Worm (Caenorhabditis elegans) whole organism, L2 larva: ENCODE results near the gene srw-136.

Experiments
- F13H6.1 ChIP-seq: sonication (generic microtip); optimal IDR thresholded peaks from 2 replicates; lab custom pipeline; 2016; ENCODE audit warnings: missing genetic modification characterization, missing compliant biosample characterization
- R02D3.7 ChIP-seq: fragments of 150-350 bp; optimal IDR thresholded peaks from 2 replicates; lab custom pipeline; 2014; ENCODE audit warnings: missing biosample characterization, missing genetic modification characterization
- ZK546.5 ChIP-seq: sonication (generic microtip); optimal IDR thresholded peaks from 2 replicates; lab custom pipeline; 2017; ENCODE audit warnings: missing biosample characterization, missing genetic modification characterization
- aly-2 ChIP-seq: fragments of 150-350 bp; optimal IDR thresholded peaks from 2 replicates; lab custom pipeline; 2014; ENCODE audit warnings: missing biosample characterization, missing genetic modification characterization
- egl-27 ChIP-seq: sonication (generic microtip); optimal IDR thresholded peaks from 3 replicates; lab custom pipeline; 2017; ENCODE audit warnings: missing biosample characterization, missing genetic modification reagents, missing genetic modification characterization
- elt-3 ChIP-seq: sonication (generic microtip); optimal IDR thresholded peaks from 2 replicates; lab custom pipeline; 2017; ENCODE audit warnings: missing biosample characterization, missing genetic modification characterization
- lin-11 ChIP-seq: fragments of 150-350 bp; sonication (generic microtip); optimal IDR thresholded peaks from 2 replicates; lab custom pipeline; 2014; ENCODE audit warnings: missing biosample characterization, missing genetic modification characterization, inconsistent platforms, mixed read lengths
- lsy-2 ChIP-seq, 2 experiments: fragments of 150-350 bp in 1 of 2; sonication (generic microtip) in 1 of 2; optimal IDR thresholded peaks; 2 replicates each; lab custom pipeline; 2014 to 2017; ENCODE audit warnings: missing biosample characterization in 2 of 2, missing genetic modification characterization in 2 of 2
- nhr-25 ChIP-seq: fragments of 150-350 bp; sonication (generic microtip); optimal IDR thresholded peaks from 3 replicates; lab custom pipeline; 2014; ENCODE audit warnings: missing biosample characterization, missing genetic modification characterization
- snpc-4 ChIP-seq: fragments of 150-350 bp; optimal IDR thresholded peaks from 2 replicates; lab custom pipeline; 2014; ENCODE audit warnings: missing biosample characterization, missing genetic modification characterization
- ztf-1 ChIP-seq: fragments of 200-800 bp; sonication (Bioruptor generic); conservative IDR thresholded peaks from 2 replicates; pipeline ENCODE4 v1.3.6; 2022; ENCODE audit warnings: missing genetic modification characterization, missing compliant biosample characterization

ce11 chrV:2991485-2991884, 18.9 kb downstream of the srw-136 start, which contains the start of gene srw-121:
- TF ChIP-seq lin-11 (tag; lab: Kevin White, UChicago): no peak
- TF ChIP-seq snpc-4: no peak
- TF ChIP-seq R02D3.7 (tag; lab: Kevin White, UChicago): no peak
- TF ChIP-seq ZK546.5: no peak
- no peak for TF ChIP-seq F13H6.1 (tag; lab: Kevin White, UChicago)
- no peak for TF ChIP-seq lsy-2 (tag; optimal IDR thresholded peaks at IDR 0.05; lab: Kevin White, UChicago)
- TF ChIP-seq ztf-1: no peak
- no peak for TF ChIP-seq elt-3 (tag; lab: Kevin White, UChicago)
- no peak for TF ChIP-seq egl-27 (tag; lab: Kevin White, UChicago)
- TF ChIP-seq nhr-25 (tag; lab: Kevin White, UChicago): no peak
- TF ChIP-seq aly-2 (tag; lab: Kevin White, UChicago): no peak
